Worm (Caenorhabditis elegans): ENCODE results near the gene snpc-1.1.

Gene snpc-1.1

DNA sequence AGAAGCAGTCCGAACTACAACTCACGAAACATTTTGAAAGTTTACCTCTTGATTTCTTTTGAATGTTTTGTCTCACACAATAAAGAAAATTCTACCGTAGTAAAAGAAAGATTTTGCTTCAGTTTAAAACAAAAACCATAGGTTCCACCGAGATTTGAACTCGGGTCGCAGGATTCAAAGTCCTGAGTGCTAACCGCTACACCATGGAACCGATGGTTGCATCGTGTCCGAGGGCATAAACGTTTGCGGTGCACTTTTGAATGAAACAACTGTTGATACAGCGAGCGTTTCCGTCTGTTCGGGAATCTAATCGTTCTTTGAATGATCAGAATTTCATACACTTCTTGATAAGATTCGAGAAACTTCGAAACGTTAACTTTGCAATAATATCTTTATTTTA is 24.3 kb downstream of the snpc-1.1 start (continued):
- TF ChIP-seq jun-1 (tag; optimal IDR thresholded peaks at IDR 0.05), result no peak
- TF ChIP-seq irx-1 (tag; optimal IDR thresholded peaks at IDR 0.05), result peak; percentile 9
- TF ChIP-seq rnt-1 (tag; optimal IDR thresholded peaks at IDR 0.05), result peak; percentile 76
- peak; percentile 73 for TF ChIP-seq C16A3.4 (tag; optimal IDR thresholded peaks at IDR 0.05)
- peak; percentile 53 for TF ChIP-seq lir-3 (tag; optimal IDR thresholded peaks at IDR 0.05; ENCODE audit: poor library complexity)
- peak; percentile 37; the same call in 1 of the 2 replicates for TF ChIP-seq grh-1 (GFP tag; IDR thresholded peaks at IDR 0.05)

DNA sequence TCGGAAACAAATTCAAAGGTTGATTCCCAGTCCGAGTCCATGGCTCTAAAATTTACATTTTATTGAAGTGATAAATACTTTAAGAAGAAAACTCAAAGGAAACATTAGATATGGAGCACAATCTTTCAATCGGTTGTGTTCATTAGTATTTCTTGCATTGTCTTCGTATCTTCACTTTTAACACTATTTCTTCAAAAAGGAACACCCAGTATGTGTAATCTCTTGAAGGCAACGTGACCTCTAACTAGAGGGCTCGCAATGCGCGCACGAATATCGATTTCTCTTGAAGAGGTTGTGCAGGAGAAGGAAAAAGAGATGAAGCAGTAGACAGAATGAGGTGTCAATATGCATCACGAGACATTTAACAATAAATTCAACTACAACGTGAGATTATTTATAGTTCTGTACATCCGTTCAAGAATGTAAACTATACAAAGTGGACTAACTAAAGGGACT is 26.0 kb downstream of the snpc-1.1 start, which contains the start of the genes B0228.6 and B0228.1:
TSS of gene B0228.6 (minus strand) at position 51 of the 456 bp plus-strand sequence.
TSS of gene B0228.1 (plus strand) at position 228 of the 456 bp plus-strand sequence.
- peak; percentile 63 for TF ChIP-seq lin-14 (GFP tag; optimal IDR thresholded peaks at IDR 0.05)
- no peak for TF ChIP-seq unc-30 (tag; optimal IDR thresholded peaks at IDR 0.05)
- TF ChIP-seq fkh-8 (tag; optimal IDR thresholded peaks at IDR 0.05), result peak; percentile 31

DNA sequence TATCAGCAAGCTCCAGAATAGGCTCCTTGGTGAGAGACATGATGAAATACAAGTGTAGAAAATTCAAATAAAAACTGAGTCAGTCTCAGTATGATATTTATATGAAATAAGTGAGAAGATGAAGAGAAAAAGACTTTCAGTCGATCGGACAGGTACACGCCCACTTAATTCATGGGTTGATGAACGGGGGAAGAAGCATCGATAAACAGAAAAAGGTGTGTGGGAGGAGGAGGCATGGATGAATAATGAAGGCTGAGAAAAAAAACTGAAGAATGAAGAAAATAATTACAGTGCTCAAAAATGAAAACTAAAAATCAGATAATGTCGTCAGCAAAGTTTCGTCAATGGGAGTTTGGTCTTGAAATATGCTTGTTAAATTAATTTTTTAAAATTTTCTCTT is 27.6 kb downstream of the snpc-1.1 start, which contains the start of gene trx-1:
TSS of gene trx-1 (minus strand) at position 101 of the 400 bp plus-strand sequence.
- TF ChIP-seq lir-3 (tag; optimal IDR thresholded peaks at IDR 0.05; ENCODE audit: poor library complexity) (no peak), ceh-63 (GFP tag; optimal IDR thresholded peaks at IDR 0.05) (no peak), nhr-47 (tag; optimal IDR thresholded peaks at IDR 0.05) (no peak), unc-98 (GFP tag; IDR thresholded peaks at IDR 0.05) (no peak), ceh-82 (tag; optimal IDR thresholded peaks at IDR 0.05) (no peak), unc-130 (tag; optimal IDR thresholded peaks at IDR 0.05) (no peak), lin-15B (tag; optimal IDR thresholded peaks at IDR 0.05) (no peak)

DNA sequence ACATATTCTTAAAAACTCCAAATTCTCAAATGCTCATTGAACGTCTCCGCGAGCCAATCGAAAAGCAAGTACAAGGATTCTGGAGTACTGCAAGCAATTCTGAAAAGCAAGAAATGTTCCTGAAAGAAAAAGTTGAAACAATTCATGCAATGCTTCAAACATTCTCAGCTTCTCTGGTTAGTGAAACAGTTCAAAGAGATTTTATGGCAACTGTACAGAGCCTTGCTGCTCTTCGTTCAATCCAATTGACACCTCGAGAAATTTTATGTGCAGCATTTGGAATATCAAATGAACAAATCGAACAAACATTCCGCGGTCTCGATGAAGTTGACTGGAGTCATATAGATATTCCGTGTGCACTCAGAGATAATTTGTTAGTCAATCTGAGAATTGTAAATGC is 44.4 kb downstream of the snpc-1.1 start:
- no peak for TF ChIP-seq ztf-4 (tag; optimal IDR thresholded peaks at IDR 0.05)
- TF ChIP-seq unc-62 (GFP tag; optimal IDR thresholded peaks at IDR 0.05), result no peak
- no peak for TF ChIP-seq F16B12.6 (tag; optimal IDR thresholded peaks at IDR 0.05)
- no peak for TF ChIP-seq tbx-2 (tag; optimal IDR thresholded peaks at IDR 0.05)
- TF ChIP-seq unc-86 (tag; optimal IDR thresholded peaks at IDR 0.05), result no peak
- no peak for TF ChIP-seq tlp-1 (tag; optimal IDR thresholded peaks at IDR 0.05)
- no peak for TF ChIP-seq snpc-4 (tag; optimal IDR thresholded peaks at IDR 0.05)
- no peak for TF ChIP-seq mep-1 (tag; optimal IDR thresholded peaks at IDR 0.05)
- TF ChIP-seq ces-1 (GFP tag; optimal IDR thresholded peaks at IDR 0.05), result no peak
- no peak for TF ChIP-seq nhr-237 (tag; optimal IDR thresholded peaks at IDR 0.05)
- TF ChIP-seq elt-2 (tag; optimal IDR thresholded peaks at IDR 0.05), result no peak
- no peak for TF ChIP-seq snu-23 (GFP tag; optimal IDR thresholded peaks at IDR 0.05)
- TF ChIP-seq alr-1 (tag; optimal IDR thresholded peaks at IDR 0.05; ENCODE audit: borderline replicate concordance), result no peak
- no peak for TF ChIP-seq ceh-63 (GFP tag; optimal IDR thresholded peaks at IDR 0.05)
- TF ChIP-seq irx-1 (tag; optimal IDR thresholded peaks at IDR 0.05), result no peak
- no peak for TF ChIP-seq nhr-20 (tag; optimal IDR thresholded peaks at IDR 0.05)
- TF ChIP-seq ceh-90 (tag; optimal IDR thresholded peaks at IDR 0.05), result no peak
- TF ChIP-seq C34B4.2 (tag; optimal IDR thresholded peaks at IDR 0.05), result no peak
- no peak for TF ChIP-seq xbp-1 (tag; optimal IDR thresholded peaks at IDR 0.05)

Measured in whole organism, L1 larva.